Fruit fly (Drosophila melanogaster): ENCODE data around the gene Gem3.

The Gem3 gene

DNA sequence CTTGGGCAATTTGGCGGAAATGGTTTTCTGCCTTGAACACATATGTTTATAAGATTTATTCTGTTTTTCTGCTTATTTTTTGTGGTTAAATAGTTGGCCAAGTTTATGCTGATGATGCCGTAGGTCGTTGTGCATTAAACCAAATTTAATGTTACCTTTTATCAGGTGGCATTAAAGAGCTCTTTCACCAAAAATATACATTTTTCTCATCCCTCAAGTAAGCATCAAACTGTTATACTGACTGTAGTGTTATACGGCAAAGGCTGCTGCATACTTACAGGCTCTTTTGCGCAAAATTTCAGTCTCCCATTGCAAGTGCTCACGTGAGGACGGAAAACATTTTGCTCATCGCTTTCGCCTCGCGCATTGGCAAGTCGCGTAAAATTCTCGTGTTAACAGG is 18.2 kb upstream of the Gem3 start, which contains the start of gene Rbfox1:
Rbfox1 (plus strand) TSS at position 301 of the 400 bp plus-strand sequence.
- TF ChIP-seq CG7101 (tag; optimal IDR thresholded peaks at IDR 0.05) (no peak), cnc (optimal IDR thresholded peaks at IDR 0.05) (no peak), kay (GFP tag; ENCODE audit: borderline replicate concordance) (no peak), bab1 (GFP tag; optimal IDR thresholded peaks at IDR 0.05) (no peak), CG1620 (GFP tag; optimal IDR thresholded peaks at IDR 0.05) (no peak), CG12768 (GFP tag; optimal IDR thresholded peaks at IDR 0.05) (no peak), tj (GFP tag; optimal IDR thresholded peaks at IDR 0.05) (no peak), toe (GFP tag; optimal IDR thresholded peaks at IDR 0.05) (no peak), Clk (GFP tag; optimal IDR thresholded peaks at IDR 0.05) (no peak), CG5204 (GFP tag; optimal IDR thresholded peaks at IDR 0.05) (no peak), CG7045 (GFP tag; optimal IDR thresholded peaks at IDR 0.05) (no peak), CG33017 (tag; optimal IDR thresholded peaks at IDR 0.05) (no peak), Hr96 (GFP tag; optimal IDR thresholded peaks at IDR 0.05) (no peak), ovo (GFP tag; optimal IDR thresholded peaks at IDR 0.05) (no peak), pad (GFP tag; optimal IDR thresholded peaks at IDR 0.05) (no peak), CG11617 (GFP tag; optimal IDR thresholded peaks at IDR 0.05) (no peak), cic (GFP tag; optimal IDR thresholded peaks at IDR 0.05) (no peak), Mnt (GFP tag; optimal IDR thresholded peaks at IDR 0.05) (no peak)

DNA sequence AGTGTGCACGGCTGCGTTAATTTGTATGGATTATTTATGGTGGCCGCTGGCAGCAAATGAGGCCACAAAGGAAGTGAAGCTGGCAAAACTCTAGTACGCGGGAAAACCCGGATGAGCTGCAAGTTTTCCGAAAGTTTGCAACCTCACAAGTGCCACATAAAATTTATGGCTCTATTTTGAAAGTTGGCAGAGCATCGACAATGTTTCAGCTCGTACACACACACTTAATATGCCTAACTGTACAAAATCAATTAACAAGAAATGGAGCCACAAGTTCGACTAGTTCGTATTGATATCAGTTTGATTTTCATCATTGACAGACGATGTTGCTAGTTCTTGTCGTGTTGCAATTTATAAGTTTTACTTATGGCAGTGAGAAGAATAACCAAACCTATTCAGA is 15.3 kb upstream of the Gem3 start, which contains the start of gene CG46430:
CG46430 (plus strand) TSS at position 301 of the 400 bp plus-strand sequence.
- TF ChIP-seq CG14711 (tag; optimal IDR thresholded peaks at IDR 0.05), result no peak
- TF ChIP-seq Crg-1 (GFP tag; optimal IDR thresholded peaks at IDR 0.05), result no peak
- no peak for TF ChIP-seq cic (GFP tag; optimal IDR thresholded peaks at IDR 0.05)
- no peak for TF ChIP-seq CG33017 (tag; optimal IDR thresholded peaks at IDR 0.05)
- TF ChIP-seq CG11617 (GFP tag; optimal IDR thresholded peaks at IDR 0.05), result no peak
- no peak for TF ChIP-seq kay (GFP tag; ENCODE audit: borderline replicate concordance)
- TF ChIP-seq tj (GFP tag; optimal IDR thresholded peaks at IDR 0.05), result no peak
- no peak for TF ChIP-seq cnc (optimal IDR thresholded peaks at IDR 0.05)
- no peak for TF ChIP-seq CG5204 (GFP tag; optimal IDR thresholded peaks at IDR 0.05)
- TF ChIP-seq toe (GFP tag; optimal IDR thresholded peaks at IDR 0.05), result no peak
- TF ChIP-seq Mnt (GFP tag; optimal IDR thresholded peaks at IDR 0.05), result no peak
- no peak for TF ChIP-seq CG1620 (GFP tag; optimal IDR thresholded peaks at IDR 0.05)
- no peak for TF ChIP-seq Hr96 (GFP tag; optimal IDR thresholded peaks at IDR 0.05)
- TF ChIP-seq CG7101 (tag; optimal IDR thresholded peaks at IDR 0.05), result no peak
- no peak for TF ChIP-seq CG7045 (GFP tag; optimal IDR thresholded peaks at IDR 0.05)
- no peak for TF ChIP-seq pad (GFP tag; optimal IDR thresholded peaks at IDR 0.05)
- no peak for TF ChIP-seq Clk (GFP tag; optimal IDR thresholded peaks at IDR 0.05)
- TF ChIP-seq bab1 (GFP tag; optimal IDR thresholded peaks at IDR 0.05), result no peak
- TF ChIP-seq ovo (GFP tag; optimal IDR thresholded peaks at IDR 0.05), result no peak

- TF ChIP-seq CG1620 (GFP tag; optimal IDR thresholded peaks at IDR 0.05) (no peak), CG7045 (GFP tag; optimal IDR thresholded peaks at IDR 0.05) (no peak), ovo (GFP tag; optimal IDR thresholded peaks at IDR 0.05) (no peak), CG7101 (tag; optimal IDR thresholded peaks at IDR 0.05) (no peak), Mnt (GFP tag; optimal IDR thresholded peaks at IDR 0.05) (no peak), tj (GFP tag; optimal IDR thresholded peaks at IDR 0.05) (no peak), cic (GFP tag; optimal IDR thresholded peaks at IDR 0.05) (no peak)
These were observed 2.0 kb upstream of the Gem3 start, which contains the start of gene S-Lap3 for dm6 chr3L:10464887-10465286. Gene S-Lap3, plus strand, starts transcription at chr3L:10465187.

DNA sequence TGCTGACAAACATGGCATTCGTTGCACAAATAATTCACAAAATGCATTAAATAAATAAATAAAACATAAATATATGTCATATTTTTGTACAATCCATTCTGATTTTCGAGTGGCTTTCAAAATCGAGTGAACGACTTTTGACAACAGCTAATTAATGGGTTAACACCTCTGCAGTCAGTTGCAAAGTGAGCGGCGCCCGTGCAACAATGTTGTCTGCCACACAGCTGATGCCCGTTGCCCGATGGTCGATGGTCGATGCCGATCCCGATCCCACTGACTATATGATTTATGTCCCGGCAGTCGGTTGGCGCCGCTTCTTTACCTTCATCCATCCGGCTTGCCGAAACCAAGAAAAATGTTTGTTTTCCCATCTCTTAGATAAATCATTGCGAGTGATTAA is 3.8 kb downstream of the Gem3 start:
- TF ChIP-seq tj (GFP tag; optimal IDR thresholded peaks at IDR 0.05) (no peak), CG11617 (GFP tag; optimal IDR thresholded peaks at IDR 0.05) (no peak), CG33017 (tag; optimal IDR thresholded peaks at IDR 0.05) (no peak), ovo (GFP tag; optimal IDR thresholded peaks at IDR 0.05) (no peak), cnc (optimal IDR thresholded peaks at IDR 0.05) (no peak), Crg-1 (GFP tag; optimal IDR thresholded peaks at IDR 0.05) (no peak), bab1 (GFP tag; optimal IDR thresholded peaks at IDR 0.05) (no peak), pad (GFP tag; optimal IDR thresholded peaks at IDR 0.05) (no peak), toe (GFP tag; optimal IDR thresholded peaks at IDR 0.05) (no peak), CG14711 (tag; optimal IDR thresholded peaks at IDR 0.05) (no peak), kay (GFP tag; ENCODE audit: borderline replicate concordance) (no peak), Mnt (GFP tag; optimal IDR thresholded peaks at IDR 0.05) (no peak), CG5204 (GFP tag; optimal IDR thresholded peaks at IDR 0.05) (no peak), CG1620 (GFP tag; optimal IDR thresholded peaks at IDR 0.05) (no peak)

DNA sequence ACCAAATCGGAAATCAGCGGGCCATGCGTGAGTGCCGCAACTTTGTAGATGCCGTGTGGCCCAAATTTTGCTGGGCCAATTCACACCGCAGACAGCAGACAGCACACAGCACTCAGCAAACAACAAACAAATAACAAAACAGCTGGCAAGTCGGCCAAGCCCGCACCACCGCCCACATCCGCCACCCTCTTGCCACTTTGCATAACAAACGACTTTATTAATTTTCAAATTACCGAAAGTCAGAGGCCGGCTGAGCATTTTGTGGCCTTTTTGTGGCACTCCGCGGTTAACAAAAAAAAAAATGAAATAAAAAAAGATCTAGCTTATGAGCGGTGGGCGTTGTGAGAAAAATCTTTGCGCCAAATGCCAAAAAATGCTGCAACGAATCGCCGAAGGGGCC is 13.2 kb downstream of the Gem3 start:
- no peak for TF ChIP-seq pad (GFP tag; optimal IDR thresholded peaks at IDR 0.05)

DNA sequence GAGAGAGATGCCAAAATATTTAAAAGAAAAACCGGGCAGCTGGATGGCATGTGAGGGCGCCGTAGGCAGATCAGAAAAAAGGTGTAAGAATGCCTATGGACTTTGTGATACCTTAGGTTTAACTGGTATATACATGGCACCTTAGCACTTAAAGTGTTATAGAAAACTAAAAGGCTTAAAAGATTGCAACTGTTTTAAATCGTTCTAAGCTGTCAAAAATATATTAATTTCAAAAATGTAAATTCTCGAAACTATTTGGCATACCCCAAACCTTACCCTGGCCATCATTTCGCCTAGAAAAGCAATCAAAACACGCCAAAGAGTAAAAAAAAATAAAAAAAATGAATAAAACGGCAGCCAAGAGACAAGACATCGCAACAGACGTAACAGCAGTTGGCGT is 15.9 kb downstream of the Gem3 start:
- no peak for TF ChIP-seq Mnt (GFP tag; optimal IDR thresholded peaks at IDR 0.05)
- TF ChIP-seq cnc (optimal IDR thresholded peaks at IDR 0.05), result no peak
- TF ChIP-seq CG11617 (GFP tag; optimal IDR thresholded peaks at IDR 0.05), result no peak
- TF ChIP-seq tj (GFP tag; optimal IDR thresholded peaks at IDR 0.05), result no peak
- no peak for TF ChIP-seq CG33017 (tag; optimal IDR thresholded peaks at IDR 0.05)
- TF ChIP-seq CG5204 (GFP tag; optimal IDR thresholded peaks at IDR 0.05), result no peak
- TF ChIP-seq kay (GFP tag; ENCODE audit: borderline replicate concordance), result no peak
- no peak for TF ChIP-seq CG7101 (tag; optimal IDR thresholded peaks at IDR 0.05)
- no peak for TF ChIP-seq cic (GFP tag; optimal IDR thresholded peaks at IDR 0.05)
- no peak for TF ChIP-seq Clk (GFP tag; optimal IDR thresholded peaks at IDR 0.05)
- TF ChIP-seq ovo (GFP tag; optimal IDR thresholded peaks at IDR 0.05), result no peak
- TF ChIP-seq CG1620 (GFP tag; optimal IDR thresholded peaks at IDR 0.05), result no peak

DNA sequence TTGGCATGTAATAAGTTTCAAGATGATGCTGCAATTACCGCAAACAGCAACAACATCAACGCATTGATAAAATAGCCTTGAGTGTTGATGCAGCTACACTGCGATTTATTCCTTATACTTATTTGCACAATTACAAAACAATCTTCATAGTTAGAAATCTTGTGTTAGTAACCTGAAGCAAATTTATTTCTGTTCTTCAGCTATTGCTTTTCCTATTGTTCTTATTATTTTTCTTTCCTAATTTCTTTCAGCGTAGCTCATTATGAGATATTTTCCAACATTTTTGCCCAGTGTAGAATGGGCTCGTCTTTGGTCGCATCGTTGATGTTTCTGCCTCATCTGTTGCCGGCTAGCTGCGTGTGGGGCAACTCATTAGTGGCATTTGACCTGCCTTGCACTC is 18.9 kb downstream of the Gem3 start:
- TF ChIP-seq CG14711 (tag; optimal IDR thresholded peaks at IDR 0.05) (no peak), Clk (GFP tag; optimal IDR thresholded peaks at IDR 0.05) (no peak), cnc (optimal IDR thresholded peaks at IDR 0.05) (no peak), pad (GFP tag; optimal IDR thresholded peaks at IDR 0.05) (no peak), CG33017 (tag; optimal IDR thresholded peaks at IDR 0.05) (no peak), CG7101 (tag; optimal IDR thresholded peaks at IDR 0.05) (no peak), CG1620 (GFP tag; optimal IDR thresholded peaks at IDR 0.05) (no peak), toe (GFP tag; optimal IDR thresholded peaks at IDR 0.05) (no peak)

All from whole organism, adult.